Worm (Caenorhabditis elegans) whole organism, young adult: ENCODE data around the gene mrpl-28.

Experiments used
- C06A6.2 ChIP-seq: fragments of 200-800 bp; sonication (Bioruptor generic); conservative IDR thresholded peaks from 2 replicates; pipeline ENCODE4 v1.3.6; 2022; ENCODE audit warnings: missing genetic modification characterization, missing compliant biosample characterization
- F10E7.11 ChIP-seq: sonication (generic microtip); optimal IDR thresholded peaks from 2 replicates; lab custom pipeline; 2017; ENCODE audit warnings: mild to moderate bottlenecking, missing genetic modification characterization, moderate library complexity, missing compliant biosample characterization
- F23B12.7 ChIP-seq: sonication (generic microtip); optimal IDR thresholded peaks from 2 replicates; lab custom pipeline; 2017; ENCODE audit warnings: missing genetic modification characterization, mild to moderate bottlenecking, missing compliant biosample characterization, antibody characterized with exemption, moderate library complexity; ENCODE audit not compliant: insufficient read depth
- K11D2.4 ChIP-seq: fragments of 200-800 bp; sonication (Bioruptor generic); IDR thresholded peaks from 2 replicates; pipeline ENCODE4 v1.3.6; 2022; ENCODE audit warnings: missing genetic modification reagents, missing genetic modification characterization, missing compliant biosample characterization
- T26A5.8 ChIP-seq: sonication (generic microtip); optimal IDR thresholded peaks from 2 replicates; lab custom pipeline; 2016; ENCODE audit warnings: missing genetic modification characterization, missing compliant biosample characterization
- ZK185.1 ChIP-seq: sonication (generic microtip); optimal IDR thresholded peaks from 2 replicates; lab custom pipeline; 2016; ENCODE audit warnings: mild to moderate bottlenecking, missing genetic modification characterization, missing compliant biosample characterization; ENCODE audit not compliant: poor library complexity, severe bottlenecking
- akir-1 ChIP-seq: fragments of 200-800 bp; sonication (Bioruptor generic); optimal IDR thresholded peaks from 2 replicates; lab custom pipeline; 2018; ENCODE audit warnings: mild to moderate bottlenecking, missing genetic modification characterization, moderate library complexity, missing compliant biosample characterization
- cebp-2 ChIP-seq: fragments of 200-800 bp; sonication (Bioruptor generic); IDR thresholded peaks from 2 replicates; pipeline ENCODE4 v1.3.6; 2022; ENCODE audit warnings: missing genetic modification characterization, missing compliant biosample characterization
- ceh-91 ChIP-seq: fragments of 200-800 bp; sonication (Bioruptor generic); IDR thresholded peaks from 2 replicates; pipeline ENCODE4 v1.3.6; 2022; ENCODE audit warnings: missing genetic modification reagents, missing genetic modification characterization, missing compliant biosample characterization
- chd-7 ChIP-seq: sonication (generic microtip); optimal IDR thresholded peaks from 2 replicates; lab custom pipeline; 2016; ENCODE audit warnings: mild to moderate bottlenecking, missing genetic modification characterization, moderate library complexity, missing compliant biosample characterization
- dox-1 ChIP-seq: fragments of 200-800 bp; sonication (Bioruptor generic); IDR thresholded peaks from 2 replicates; pipeline ENCODE4 v1.3.6; 2022; ENCODE audit warnings: missing genetic modification reagents, missing genetic modification characterization, missing compliant biosample characterization
- dpl-1 ChIP-seq: fragments of 150-350 bp; optimal IDR thresholded peaks from 2 replicates; lab custom pipeline; 2014; ENCODE audit warnings: missing biosample characterization, missing genetic modification reagents, missing genetic modification characterization
- efl-1 ChIP-seq: fragments of 150-350 bp; optimal IDR thresholded peaks from 2 replicates; lab custom pipeline; 2014; ENCODE audit warnings: missing biosample characterization, missing genetic modification reagents, missing genetic modification characterization
- egrh-3 ChIP-seq: fragments of 200-800 bp; sonication (Bioruptor generic); IDR thresholded peaks from 2 replicates; pipeline ENCODE4 v1.3.6; 2022; ENCODE audit warnings: missing genetic modification reagents, missing genetic modification characterization, missing compliant biosample characterization
- him-1 ChIP-seq: sonication (generic microtip); optimal IDR thresholded peaks from 2 replicates; lab custom pipeline; 2016; ENCODE audit warnings: missing genotype, missing genetic modification reagents, missing genetic modification characterization, missing compliant biosample characterization
- hlh-12 ChIP-seq: sonication (generic microtip); optimal IDR thresholded peaks from 2 replicates; lab custom pipeline; 2016; ENCODE audit warnings: missing genetic modification characterization, missing compliant biosample characterization
- lsl-1 ChIP-seq: fragments of 200-800 bp; sonication (Bioruptor generic); optimal IDR thresholded peaks from 2 replicates; lab custom pipeline; 2018; ENCODE audit warnings: mild to moderate bottlenecking, missing genetic modification characterization, moderate library complexity, missing compliant biosample characterization
- lsy-27 ChIP-seq: sonication (generic microtip); optimal IDR thresholded peaks from 2 replicates; lab custom pipeline; 2017; ENCODE audit warnings: missing genetic modification characterization, mild to moderate bottlenecking, missing compliant biosample characterization, antibody characterized with exemption, missing genotype, borderline replicate concordance; ENCODE audit not compliant: insufficient read depth
- madf-6 ChIP-seq: fragments of 200-800 bp; sonication (Bioruptor generic); IDR thresholded peaks from 2 replicates; pipeline ENCODE4 v1.3.6; 2022; ENCODE audit warnings: missing genetic modification reagents, missing genetic modification characterization, missing compliant biosample characterization
- madf-8 ChIP-seq: fragments of 200-800 bp; sonication (Bioruptor generic); conservative IDR thresholded peaks from 2 replicates; pipeline ENCODE4 v1.3.6; 2022; ENCODE audit warnings: missing genetic modification reagents, missing genetic modification characterization, missing compliant biosample characterization
- rec-8 ChIP-seq, 2 experiments: sonication (generic microtip); optimal IDR thresholded peaks; 2 replicates each; lab custom pipeline; 2016; ENCODE audit warnings: mild to moderate bottlenecking in 2 of 2, missing genetic modification characterization in 2 of 2, missing genetic modification reagents in 2 of 2, missing genotype in 2 of 2, missing biosample characterization in 1 of 2, missing compliant biosample characterization in 1 of 2, moderate library complexity in 1 of 2
- sdz-38 ChIP-seq: sonication (generic microtip); optimal IDR thresholded peaks from 2 replicates; lab custom pipeline; 2016; ENCODE audit warnings: missing genotype, missing genetic modification characterization, missing compliant biosample characterization
- snpc-1.3 ChIP-seq: sonication (generic microtip); optimal IDR thresholded peaks from 2 replicates; lab custom pipeline; 2017; ENCODE audit warnings: missing genetic modification characterization, mild to moderate bottlenecking, missing compliant biosample characterization, antibody characterized with exemption, moderate library complexity, missing genotype, missing genetic modification reagents; ENCODE audit not compliant: insufficient read depth
- sptf-2 ChIP-seq: fragments of 200-800 bp; sonication (Bioruptor generic); optimal IDR thresholded peaks from 2 replicates; lab custom pipeline; 2018; ENCODE audit warnings: mild to moderate bottlenecking, missing genetic modification characterization, missing compliant biosample characterization
- xnd-1 ChIP-seq: sonication (generic microtip); optimal IDR thresholded peaks from 2 replicates; lab custom pipeline; 2016; ENCODE audit warnings: missing genotype, missing genetic modification reagents, missing genetic modification characterization, missing compliant biosample characterization
- zfh-2 ChIP-seq: fragments of 200-800 bp; sonication (Bioruptor generic); conservative IDR thresholded peaks from 2 replicates; pipeline ENCODE4 v1.3.6; 2022; ENCODE audit warnings: missing genetic modification reagents, missing genetic modification characterization, missing compliant biosample characterization
- ztf-18 ChIP-seq: sonication (generic microtip); optimal IDR thresholded peaks from 2 replicates; lab custom pipeline; 2016; ENCODE audit warnings: missing genotype, mild to moderate bottlenecking, missing genetic modification characterization, missing compliant biosample characterization
- ztf-3 ChIP-seq: fragments of 200-800 bp; sonication (Bioruptor generic); optimal IDR thresholded peaks from 2 replicates; lab custom pipeline; 2018; ENCODE audit warnings: mild to moderate bottlenecking, missing genetic modification characterization, missing compliant biosample characterization
- ztf-6 ChIP-seq: fragments of 200-800 bp; sonication (Bioruptor generic); IDR thresholded peaks from 2 replicates; pipeline ENCODE4 v1.3.6; 2022; ENCODE audit warnings: missing genetic modification reagents, missing genetic modification characterization, missing compliant biosample characterization

Gene mrpl-28

DNA sequence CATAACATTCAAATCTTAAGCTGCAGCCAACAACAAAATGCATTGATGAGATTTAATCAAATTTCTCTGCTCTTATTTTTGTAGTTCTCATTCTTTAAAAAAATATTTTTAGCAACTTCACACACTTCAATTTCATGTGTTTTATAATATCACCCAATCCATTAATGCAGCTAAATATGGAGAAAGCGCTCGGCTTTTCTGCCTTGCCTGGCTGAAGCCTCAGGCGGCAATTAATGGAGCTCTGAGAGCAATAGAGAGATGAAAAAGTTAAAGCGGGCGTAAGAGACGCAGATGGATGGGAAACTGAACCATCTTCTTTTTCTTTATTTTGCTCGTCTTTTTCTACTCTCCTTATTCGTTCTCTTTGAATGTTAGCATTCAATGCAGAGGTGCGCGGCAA lies 48.1 kb downstream of the mrpl-28 start:
- TF ChIP-seq C06A6.2 (GFP tag; lab: Robert Waterston, UW) = no peak
- TF ChIP-seq T26A5.8 = no peak
- TF ChIP-seq him-1 (tag; lab: Kevin White, UChicago) = no peak
- TF ChIP-seq sdz-38 (tag; lab: Kevin White, UChicago) = no peak
- no peak for TF ChIP-seq lsl-1 (GFP tag; lab: Kevin White, UChicago)
- TF ChIP-seq madf-8 (GFP tag; lab: Robert Waterston, UW) = no peak
- TF ChIP-seq dpl-1 (GFP tag; lab: Kevin White, UChicago) = no peak
- TF ChIP-seq ztf-18 (tag; lab: Kevin White, UChicago) = no peak
- TF ChIP-seq sptf-2 (GFP tag; lab: Kevin White, UChicago) = no peak
- no peak for TF ChIP-seq K11D2.4 (GFP tag; lab: Robert Waterston, UW)
- no peak for TF ChIP-seq snpc-1.3 (tag; lab: Kevin White, UChicago)
- TF ChIP-seq F10E7.11 (tag; lab: Kevin White, UChicago) = no peak
- TF ChIP-seq ZK185.1 (tag; lab: Kevin White, UChicago) = no peak
- TF ChIP-seq lsy-27 (tag; lab: Kevin White, UChicago) = no peak
- TF ChIP-seq efl-1 = no peak
- TF ChIP-seq cebp-2 = no peak
- TF ChIP-seq ztf-6 = no peak
- no peak for TF ChIP-seq akir-1 (GFP tag; lab: Kevin White, UChicago)
- TF ChIP-seq, all 124 proteins: peak for 0

DNA sequence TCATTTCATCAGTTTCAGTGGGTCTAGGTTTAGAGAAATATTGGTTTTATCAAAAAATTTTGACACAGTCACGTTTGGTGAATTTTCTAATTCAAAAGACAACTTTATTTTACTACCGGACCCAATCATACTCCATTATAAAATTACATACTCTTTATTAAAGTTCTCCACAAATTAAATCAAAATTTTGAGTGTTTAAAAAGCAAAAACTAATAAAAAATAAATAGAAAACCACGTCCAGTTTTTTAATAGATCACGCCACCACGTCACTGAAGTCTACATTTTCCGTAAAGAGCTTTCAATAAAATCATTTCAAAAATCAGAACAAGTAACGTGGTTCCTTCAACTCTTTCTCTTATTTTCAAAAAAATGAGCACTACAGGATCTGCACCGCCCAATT lies 49.9 kb downstream of the mrpl-28 start, which contains the start of gene txt-1:
Gene txt-1 (plus strand): TSS at position 301 of the 400 bp plus-strand sequence.
- TF ChIP-seq chd-7 (no peak), ztf-3 (GFP tag; lab: Kevin White, UChicago) (no peak), hlh-12 (tag; lab: Kevin White, UChicago) (no peak), xnd-1 (no peak), madf-6 (no peak), madf-8 (GFP tag; lab: Robert Waterston, UW) (no peak)
- TF ChIP-seq, all 124 proteins: peak for 0

- TF ChIP-seq rec-8 (tag; optimal IDR thresholded peaks at IDR 0.05; lab: Kevin White, UChicago) (peak in 1 of 2 experiments; percentile 6), ceh-91 (0 out of 2 replicates have a peak, but pooled peaks have one; percentile 8), zfh-2 (GFP tag; lab: Robert Waterston, UW) (peak; percentile 71), C06A6.2 (GFP tag; lab: Robert Waterston, UW) (no peak), dox-1 (GFP tag; lab: Robert Waterston, UW) (0 out of 2 replicates have a peak, but pooled peaks have one; percentile 5), F23B12.7 (tag; lab: Kevin White, UChicago) (no peak), egrh-3 (GFP tag; lab: Robert Waterston, UW) (peak; percentile 62; the same call in 1 of the 2 replicates)
These were observed 50.4 kb downstream of the mrpl-28 start for ce11 chrII:105327-105882.
